Fruit fly (Drosophila melanogaster) whole organism, wandering third instar larva: ENCODE data around the gene sqd.
A peak's percentile ranks its signal among the peaks of the same experiment; 100 is the strongest.

ENCODE experiments used
- Dfd ChIP-seq: fragments of >200 bp; optimal IDR thresholded peaks from 2 replicates; lab custom pipeline; 2017; ENCODE audit warnings: missing biosample characterization, missing genetic modification characterization
- Hnf4 ChIP-seq: fragments of 200-800 bp; sonication (Bioruptor generic); optimal IDR thresholded peaks from 2 replicates; lab custom pipeline; 2016; ENCODE audit warnings: missing biosample characterization, mild to moderate bottlenecking, missing genetic modification characterization
- ey ChIP-seq: fragments of 200-800 bp; sonication (Bioruptor generic); optimal IDR thresholded peaks from 2 replicates; lab custom pipeline; 2016; ENCODE audit warnings: missing biosample characterization, missing genetic modification characterization
- rgr ChIP-seq: fragments of 200-800 bp; sonication (Bioruptor generic); optimal IDR thresholded peaks from 3 replicates; lab custom pipeline; 2016; ENCODE audit warnings: missing biosample characterization, mild to moderate bottlenecking, missing genetic modification characterization
- sage ChIP-seq: fragments of 200-800 bp; sonication (Bioruptor generic); optimal IDR thresholded peaks from 2 replicates; lab custom pipeline; 2016; ENCODE audit warnings: missing biosample characterization, mild to moderate bottlenecking, missing genetic modification characterization
- tai ChIP-seq: sonication (Bioruptor generic); optimal IDR thresholded peaks from 2 replicates; lab custom pipeline; 2016; ENCODE audit warnings: missing biosample characterization, missing genetic modification characterization
- woc ChIP-seq: sonication (Bioruptor generic); optimal IDR thresholded peaks from 2 replicates; lab custom pipeline; 2016; ENCODE audit warnings: missing biosample characterization, mild to moderate bottlenecking, missing genetic modification characterization

- TF ChIP-seq woc = no peak
- no peak for TF ChIP-seq ey (GFP tag; lab: Kevin White, UChicago)
- TF ChIP-seq tai = no peak
- no peak for TF ChIP-seq Dfd (GFP tag; lab: Kevin White, UChicago)
- TF ChIP-seq rgr = peak; percentile 5
- peak; percentile 32 for TF ChIP-seq Hnf4 (GFP tag; lab: Kevin White, UChicago)
- TF ChIP-seq sage = no peak
These were observed 38.7 kb upstream of the sqd start for dm6 chr3R:13684569-13685402.
